Worm (Caenorhabditis elegans) whole organism, early embryonic: ENCODE data around the gene psmd-9.

ENCODE experiments used
- B0310.2 ChIP-seq: sonication (generic microtip); optimal IDR thresholded peaks from 2 replicates; lab custom pipeline; 2016; ENCODE audit warnings: mild to moderate bottlenecking, missing genetic modification characterization, missing compliant biosample characterization
- ama-1 ChIP-seq: fragments of 150-350 bp; optimal IDR thresholded peaks from 2 replicates; lab custom pipeline; 2014
- ceh-36 ChIP-seq: sonication (generic microtip); optimal IDR thresholded peaks from 2 replicates; lab custom pipeline; 2016; ENCODE audit warnings: missing genetic modification characterization, inconsistent platforms, missing compliant biosample characterization
- flt-1 ChIP-seq: fragments of 200-800 bp; sonication (Bioruptor generic); IDR thresholded peaks from 2 replicates; pipeline ENCODE4 v1.3.6; 2022; ENCODE audit warnings: missing genetic modification characterization, missing compliant biosample characterization
- hmbx-1 ChIP-seq: sonication (generic microtip); optimal IDR thresholded peaks from 2 replicates; lab custom pipeline; 2016; ENCODE audit warnings: mild to moderate bottlenecking, missing genetic modification characterization, missing compliant biosample characterization
- hmg-4 ChIP-seq: fragments of 200-800 bp; sonication (Bioruptor generic); optimal IDR thresholded peaks from 2 replicates; lab custom pipeline; 2018; ENCODE audit warnings: mild to moderate bottlenecking, missing genetic modification characterization, missing compliant biosample characterization
- sea-1 ChIP-seq: fragments of 200-800 bp; sonication (Bioruptor generic); conservative IDR thresholded peaks from 2 replicates; pipeline ENCODE4 v1.3.6; 2022; ENCODE audit warnings: missing genetic modification characterization, missing compliant biosample characterization
- tra-4 ChIP-seq: sonication (generic microtip); optimal IDR thresholded peaks from 2 replicates; lab custom pipeline; 2017; ENCODE audit warnings: missing genetic modification characterization, missing compliant biosample characterization

DNA sequence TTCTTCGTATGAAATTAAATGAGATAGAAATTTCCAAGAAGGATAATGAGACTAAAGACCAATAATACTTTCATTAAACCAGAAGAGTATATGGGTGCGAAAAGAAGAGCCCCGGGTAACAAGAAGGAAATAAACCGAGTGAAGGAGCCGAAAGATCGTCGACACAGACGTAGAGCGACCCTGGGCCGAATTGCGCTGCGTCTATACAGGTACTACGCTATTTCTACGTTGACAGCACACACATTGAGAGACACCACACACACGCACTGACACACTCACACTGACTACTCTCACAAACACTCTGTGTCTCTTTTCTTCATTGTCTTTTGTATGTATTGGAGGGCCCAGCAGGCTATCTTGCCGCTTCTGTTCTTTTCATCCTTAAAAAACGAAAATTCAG lies 43.1 kb upstream of the psmd-9 start:
- TF ChIP-seq tra-4 (tag; lab: Kevin White, UChicago) (no peak), hmbx-1 (tag; lab: Kevin White, UChicago) (no peak), sea-1 (GFP tag; lab: Robert Waterston, UW) (no peak), hmg-4 (GFP tag; lab: Kevin White, UChicago) (peak; percentile 63), B0310.2 (tag; lab: Kevin White, UChicago) (no peak), flt-1 (GFP tag; lab: Robert Waterston, UW) (no peak), ceh-36 (tag; lab: Kevin White, UChicago) (peak; percentile 38), ama-1 (lab: Kevin White, UChicago) (no peak)
